In the genomic region with DNA sequence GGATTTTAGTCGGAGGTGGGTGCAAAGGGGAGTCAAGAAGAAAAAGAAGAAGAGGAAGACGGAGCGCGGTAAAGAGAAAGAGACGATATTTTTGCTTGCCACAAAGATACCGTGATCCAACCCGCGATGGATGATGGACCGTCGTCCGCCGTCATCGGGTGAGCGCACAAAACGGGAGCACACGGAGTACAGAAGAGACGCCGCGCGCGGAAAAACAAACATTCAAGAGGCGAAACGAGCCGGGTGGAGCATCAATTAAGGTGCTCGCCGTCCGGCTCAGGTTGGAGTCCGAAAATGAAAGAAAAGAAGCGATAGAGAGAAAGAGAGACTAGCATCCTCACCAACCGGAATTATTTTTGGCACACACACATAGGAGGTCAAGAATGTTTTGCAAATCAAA, we compare ENCODE assay signal across 1 worm cellular context.
TF ChIP-seq lines count a peak whose summit lies in the region.

No protein-coding gene starts in this region.

TF ChIP-seq in whole organism, late embryonic, 69 proteins besides CTCF, POLR2A, EP300 and RAD21 (continued from another document):
- TF ChIP-seq T23F11.4 (GFP tag; optimal IDR thresholded peaks at IDR 0.05; lab: Kevin White, UChicago) (no peak), C08G9.2 (tag; optimal IDR thresholded peaks at IDR 0.05; lab: Kevin White, UChicago) (no peak)
